Worm (Caenorhabditis elegans): ENCODE results near the gene ddr-1.

The ddr-1 gene

DNA sequence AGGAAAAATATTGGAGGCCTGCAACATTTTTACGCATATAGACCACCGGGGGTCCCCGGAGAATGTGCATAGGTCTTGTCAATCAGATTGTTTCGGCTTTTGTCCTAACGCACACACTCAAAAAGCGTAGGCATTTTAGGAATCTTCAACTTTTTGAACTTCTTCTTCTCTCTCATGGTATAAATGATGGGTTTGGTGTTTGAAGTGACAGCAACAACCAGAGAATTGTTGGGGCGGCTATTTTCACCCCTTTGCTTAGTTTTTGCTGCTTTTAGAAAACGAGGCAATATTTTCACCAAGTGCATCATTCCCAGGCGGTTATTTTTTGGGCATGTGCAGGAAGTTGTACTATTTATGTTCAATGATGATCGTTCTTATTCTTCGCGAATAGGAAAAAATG lies 9.3 kb upstream of the ddr-1 start:
- TF ChIP-seq unc-62 (GFP tag; optimal IDR thresholded peaks at IDR 0.05 in 1 of 2) (peak in 1 of 2 experiments; percentile 92), unc-62 (tag; optimal IDR thresholded peaks at IDR 0.05) (no peak), F49E8.2 (tag; optimal IDR thresholded peaks at IDR 0.05; ENCODE audit: borderline replicate concordance) (no peak), fkh-10 (GFP tag; optimal IDR thresholded peaks at IDR 0.05) (no peak), Y48G9A.11 (GFP tag; IDR thresholded peaks at IDR 0.05) (no peak)

DNA sequence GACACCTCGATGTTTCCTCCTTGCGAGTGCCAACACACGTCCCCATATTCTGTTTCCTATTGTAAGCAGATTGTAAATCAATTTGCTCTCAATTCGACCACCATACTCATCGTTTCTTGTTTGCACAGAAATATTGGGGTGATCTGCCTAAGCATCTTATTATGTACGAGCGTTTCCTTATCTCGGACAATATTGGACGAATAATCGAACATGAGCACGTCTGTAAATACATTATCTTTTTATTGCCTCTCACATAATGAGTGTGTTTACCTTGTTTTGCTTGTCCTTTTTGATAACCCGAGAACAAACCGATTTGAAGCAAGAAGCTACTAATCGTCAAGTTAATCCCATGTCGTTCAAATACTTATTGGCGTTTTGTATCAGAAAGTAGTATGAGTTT lies 5.9 kb upstream of the ddr-1 start:
- no peak for TF ChIP-seq hif-1 (tag; optimal IDR thresholded peaks at IDR 0.05)
- TF ChIP-seq nhr-10 (tag; optimal IDR thresholded peaks at IDR 0.05): no peak
- no peak for TF ChIP-seq T20F7.1 (GFP tag; optimal IDR thresholded peaks at IDR 0.05)
- TF ChIP-seq daf-16 (GFP tag; optimal IDR thresholded peaks at IDR 0.05): no peak
- peak; percentile 8 for TF ChIP-seq daf-16 (tag; optimal IDR thresholded peaks at IDR 0.05)
- no peak for TF ChIP-seq D1046.2 (GFP tag; IDR thresholded peaks at IDR 0.05)
- TF ChIP-seq unc-62 (GFP tag; optimal IDR thresholded peaks at IDR 0.05 in 1 of 2): peak in 1 of 2 experiments; percentile 97
- no peak for TF ChIP-seq unc-62 (tag; optimal IDR thresholded peaks at IDR 0.05)

DNA sequence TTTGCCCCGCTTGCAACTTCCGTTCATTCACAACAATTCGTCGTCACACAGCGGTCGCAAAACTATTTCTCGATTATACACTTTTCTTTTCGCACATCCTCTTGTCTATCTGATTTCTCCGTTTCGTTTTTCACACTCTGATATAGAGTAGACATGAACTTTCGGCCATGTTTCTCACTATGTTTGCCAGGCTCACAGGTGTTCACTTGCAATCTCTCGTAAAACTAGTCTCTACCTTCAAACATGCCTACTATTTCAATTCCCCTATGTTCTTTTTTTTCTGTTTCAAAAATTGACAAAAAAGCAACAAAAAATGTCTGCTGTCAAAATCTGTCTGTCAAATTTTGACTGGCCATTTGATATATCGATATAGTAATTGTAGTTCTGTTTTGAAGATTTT lies 3.8 kb upstream of the ddr-1 start:
- TF ChIP-seq ZK546.5 (tag; optimal IDR thresholded peaks at IDR 0.05) (no peak), aha-1 (tag) (peak; percentile 93)

DNA sequence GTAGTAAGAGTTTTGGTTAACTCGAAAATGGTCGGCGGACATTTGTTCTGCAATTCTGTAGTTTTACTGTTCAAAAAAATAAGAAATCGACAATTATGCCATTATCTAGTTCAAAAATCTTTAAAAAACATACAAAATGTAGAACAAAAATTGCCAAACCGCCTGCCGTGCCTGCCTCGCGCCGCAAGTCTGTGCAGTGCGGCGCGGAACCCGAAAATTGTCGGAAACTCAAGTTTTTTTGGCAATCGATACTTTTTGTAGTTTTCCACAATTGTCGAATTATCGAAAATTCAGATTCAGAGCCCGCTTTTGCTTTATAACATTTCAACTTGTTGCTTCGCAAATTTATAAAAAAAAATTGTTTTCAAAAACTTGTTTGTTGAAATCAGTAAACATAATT lies 3.0 kb upstream of the ddr-1 start:
- no peak for TF ChIP-seq zip-11 (GFP tag; IDR thresholded peaks at IDR 0.05)
- no peak for TF ChIP-seq sdz-12 (GFP tag; optimal IDR thresholded peaks at IDR 0.05)
- no peak for TF ChIP-seq F44E2.7 (GFP tag; IDR thresholded peaks at IDR 0.05)
- no peak for TF ChIP-seq unc-130 (GFP tag; optimal IDR thresholded peaks at IDR 0.05)
- TF ChIP-seq aha-1 (tag): peak; percentile 81
- no peak for TF ChIP-seq rbr-2 (tag; optimal IDR thresholded peaks at IDR 0.05)
- TF ChIP-seq Y48G9A.11 (GFP tag; IDR thresholded peaks at IDR 0.05): no peak
- TF ChIP-seq daf-16 (GFP tag; optimal IDR thresholded peaks at IDR 0.05): no peak
- TF ChIP-seq daf-16 (tag; optimal IDR thresholded peaks at IDR 0.05): no peak
- no peak for TF ChIP-seq lin-15B (tag; optimal IDR thresholded peaks at IDR 0.05)
- no peak for TF ChIP-seq nhr-237 (tag; optimal IDR thresholded peaks at IDR 0.05)
- TF ChIP-seq dpl-1 (GFP tag; optimal IDR thresholded peaks at IDR 0.05): no peak
- 0 out of 4 replicates have a peak, but pooled peaks of 1 of the 2 experiments have one; percentile 10 for TF ChIP-seq madf-5 (GFP tag; IDR thresholded peaks at IDR 0.05)
- no peak for TF ChIP-seq daf-12 (tag; optimal IDR thresholded peaks at IDR 0.05)

DNA sequence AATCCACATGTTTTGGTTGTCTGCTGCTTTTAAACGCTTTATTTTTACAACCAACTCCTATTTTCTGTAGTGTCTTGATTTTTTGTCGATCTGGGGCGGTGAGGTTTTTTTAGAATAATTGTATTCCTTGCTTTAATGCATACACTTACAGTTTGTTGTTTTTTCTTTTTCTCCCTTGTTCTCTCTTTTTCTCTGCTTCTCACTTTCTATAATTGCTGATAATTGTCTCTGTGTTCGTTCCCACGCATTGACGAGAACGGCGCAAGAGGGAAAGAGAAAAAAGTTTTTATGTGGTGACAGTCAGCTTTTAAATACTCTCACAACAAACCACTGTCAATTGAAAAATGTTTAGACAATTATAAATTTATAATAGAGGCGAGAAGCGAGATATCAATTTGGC lies 2.3 kb upstream of the ddr-1 start:
- TF ChIP-seq unc-62 (GFP tag; optimal IDR thresholded peaks at IDR 0.05 in 1 of 2) (peak in 1 of 2 experiments; percentile 45), unc-62 (tag; optimal IDR thresholded peaks at IDR 0.05) (no peak), Y105C5A.15 (GFP tag; IDR thresholded peaks at IDR 0.05) (no peak), nhr-6 (tag; optimal IDR thresholded peaks at IDR 0.05) (no peak), fos-1 (tag; optimal IDR thresholded peaks at IDR 0.05) (no peak), hlh-30 (tag; optimal IDR thresholded peaks at IDR 0.05; ENCODE audit: insufficient read depth) (no peak), hif-1 (tag; optimal IDR thresholded peaks at IDR 0.05) (no peak), nhr-237 (tag; optimal IDR thresholded peaks at IDR 0.05) (no peak), nhr-11 (tag; optimal IDR thresholded peaks at IDR 0.05) (no peak), skn-1 (tag; optimal IDR thresholded peaks at IDR 0.05) (no peak), gei-8 (GFP tag; optimal IDR thresholded peaks at IDR 0.05) (no peak), saeg-2 (GFP tag; IDR thresholded peaks at IDR 0.05) (no peak), T20F7.1 (GFP tag; optimal IDR thresholded peaks at IDR 0.05) (no peak), zip-2 (tag; optimal IDR thresholded peaks at IDR 0.05) (no peak), madf-9 (GFP tag; conservative IDR thresholded peaks at IDR 0.05) (no peak), daf-12 (tag; optimal IDR thresholded peaks at IDR 0.05) (no peak), zip-11 (GFP tag; IDR thresholded peaks at IDR 0.05) (no peak), ceh-62 (tag; optimal IDR thresholded peaks at IDR 0.05) (no peak), mxl-3 (GFP tag; optimal IDR thresholded peaks at IDR 0.05) (no peak), ctbp-1 (GFP tag; IDR thresholded peaks at IDR 0.05) (no peak), dmd-8 (GFP tag; IDR thresholded peaks at IDR 0.05) (no peak), aha-1 (tag) (peak; percentile 58), spr-3 (GFP tag; optimal IDR thresholded peaks at IDR 0.05) (no peak), daf-8 (GFP tag; IDR thresholded peaks at IDR 0.05) (no peak), egl-43 (GFP tag; IDR thresholded peaks at IDR 0.05) (no peak), F26F4.8 (GFP tag; conservative IDR thresholded peaks at IDR 0.05) (no peak), pha-4 (GFP tag; IDR thresholded peaks at IDR 0.05) (no peak), pha-4 (tag; optimal IDR thresholded peaks at IDR 0.05) (no peak), ceh-82 (tag; optimal IDR thresholded peaks at IDR 0.05) (no peak), rbr-2 (tag; optimal IDR thresholded peaks at IDR 0.05) (no peak), dve-1 (tag; optimal IDR thresholded peaks at IDR 0.05; ENCODE audit: insufficient read depth) (peak; percentile 54)
